Worm (Caenorhabditis elegans): ENCODE results near the gene T06C12.11.
A peak's percentile ranks its signal among the peaks of the same experiment; 100 is the strongest.

T06C12.11 gene

ce11 chrV:15873762-15874161, 19.0 kb upstream of the T06C12.11 start (continued):
- TF ChIP-seq snpc-4 (GFP tag; optimal IDR thresholded peaks at IDR 0.05) (peak; percentile 83), snpc-4 (tag; optimal IDR thresholded peaks at IDR 0.05) (peak; percentile 66 to 88 (median 86)), F37B4.10 (GFP tag; IDR thresholded peaks at IDR 0.05) (peak; percentile 92; the same call in 1 of the 2 replicates), ama-1 (optimal IDR thresholded peaks at IDR 0.05) (no peak), ama-1 (GFP tag; optimal IDR thresholded peaks at IDR 0.05) (peak; percentile 93 to 96), akir-1 (GFP tag; optimal IDR thresholded peaks at IDR 0.05) (peak; percentile 41), bed-2 (GFP tag; IDR thresholded peaks at IDR 0.05) (peak; percentile 85; the same call in 1 of the 2 replicates), lin-54 (GFP tag; optimal IDR thresholded peaks at IDR 0.05) (peak; percentile 84), fkh-3 (tag; optimal IDR thresholded peaks at IDR 0.05) (peak; percentile 98), ztf-28 (GFP tag; IDR thresholded peaks at IDR 0.05) (peak; percentile 86; the same call in 1 of the 2 replicates), unc-130 (GFP tag; optimal IDR thresholded peaks at IDR 0.05) (peak; percentile 81), gei-17 (GFP tag; optimal IDR thresholded peaks at IDR 0.05) (peak; percentile 73), nhr-27 (tag; optimal IDR thresholded peaks at IDR 0.05) (peak; percentile 91), madf-10 (tag; optimal IDR thresholded peaks at IDR 0.05) (peak; percentile 87), egl-18 (GFP tag; IDR thresholded peaks at IDR 0.05) (peak; percentile 83; the same call in 1 of the 2 replicates), ztf-25 (GFP tag; IDR thresholded peaks at IDR 0.05) (peak; percentile 95), rpc-1 (optimal IDR thresholded peaks at IDR 0.05) (peak; percentile 98), rpc-1 (tag; optimal IDR thresholded peaks at IDR 0.05) (peak; percentile 99), tlf-1 (GFP tag; optimal IDR thresholded peaks at IDR 0.05) (peak; percentile 39), lin-35 (GFP tag; optimal IDR thresholded peaks at IDR 0.05) (peak in 2 of 3 experiments; percentile 30 to 82), atf-7 (tag; optimal IDR thresholded peaks at IDR 0.05) (peak; percentile 88), T26A5.8 (tag; optimal IDR thresholded peaks at IDR 0.05) (peak; percentile 95), K12H6.12 (tag; optimal IDR thresholded peaks at IDR 0.05) (peak; percentile 77), tbp1 (GFP tag; optimal IDR thresholded peaks at IDR 0.05) (peak; percentile 100), repo-1 (tag; optimal IDR thresholded peaks at IDR 0.05) (peak; percentile 93), sdz-38 (tag; optimal IDR thresholded peaks at IDR 0.05) (no peak), hmg-20 (GFP tag; IDR thresholded peaks at IDR 0.05) (peak; percentile 81), mel-28 (tag; optimal IDR thresholded peaks at IDR 0.05; ENCODE audit: borderline replicate concordance) (peak; percentile 80), mxl-1 (tag; optimal IDR thresholded peaks at IDR 0.05) (peak; percentile 97), aptf-2 (GFP tag; conservative IDR thresholded peaks at IDR 0.05) (0 out of 2 replicates have a peak, but pooled peaks have one; percentile 49), lir-1 (GFP tag; conservative IDR thresholded peaks at IDR 0.05) (peak; percentile 78), mes-4 (tag; optimal IDR thresholded peaks at IDR 0.05) (peak; percentile 93), sea-2 (GFP tag; IDR thresholded peaks at IDR 0.05) (peak; percentile 91), B0035.1 (tag; optimal IDR thresholded peaks at IDR 0.05) (peak; percentile 82), nhr-80 (tag; optimal IDR thresholded peaks at IDR 0.05) (peak; percentile 65), zfh-2 (GFP tag; conservative IDR thresholded peaks at IDR 0.05) (no peak; the same call in 1 of the 2 replicates), F52B5.7 (tag; optimal IDR thresholded peaks at IDR 0.05) (peak; percentile 97), ztf-26 (tag; optimal IDR thresholded peaks at IDR 0.05) (peak; percentile 93), bed-1 (GFP tag; IDR thresholded peaks at IDR 0.05) (peak; percentile 95), B0336.3 (GFP tag; IDR thresholded peaks at IDR 0.05) (peak; percentile 87; the same call in 1 of the 2 replicates), ztf-22 (GFP tag; optimal IDR thresholded peaks at IDR 0.05) (peak; percentile 76), ztf-6 (GFP tag; IDR thresholded peaks at IDR 0.05) (peak; percentile 88), lsl-1 (GFP tag; optimal IDR thresholded peaks at IDR 0.05) (peak; percentile 71), Y53G8AR.9 (GFP tag; conservative IDR thresholded peaks at IDR 0.05) (peak; percentile 81), hrde-1 (tag; optimal IDR thresholded peaks at IDR 0.05; ENCODE audit: borderline replicate concordance) (peak; percentile 93), F55B11.4 (tag; optimal IDR thresholded peaks at IDR 0.05; ENCODE audit: borderline replicate concordance, insufficient read depth) (no peak), B0261.1 (tag; optimal IDR thresholded peaks at IDR 0.05) (peak; percentile 99), ceh-58 (GFP tag; IDR thresholded peaks at IDR 0.05) (0 out of 2 replicates have a peak, but pooled peaks have one; percentile 85), aptf-3 (GFP tag; IDR thresholded peaks at IDR 0.05) (peak; percentile 98), ztf-3 (GFP tag; optimal IDR thresholded peaks at IDR 0.05) (peak; percentile 79)
